Fruit fly (Drosophila melanogaster) whole organism, embryonic: ENCODE measurements around the gene Grx5.

Source experiments
- Abd-B ChIP-seq: fragments of 200-800 bp; sonication (Bioruptor generic); optimal IDR thresholded peaks from 2 replicates; lab custom pipeline; 2018; ENCODE audit warnings: missing biosample characterization, mild to moderate bottlenecking, missing genetic modification characterization, moderate library complexity
- BEAF-32 ChIP-seq: fragments of 200-800 bp; sonication (Bioruptor generic); optimal IDR thresholded peaks from 3 replicates; lab custom pipeline; 2017; ENCODE audit warnings: missing biosample characterization, missing genetic modification characterization, mild to moderate bottlenecking, moderate library complexity, missing genetic modification reagents
- CG10543 ChIP-seq: fragments of 200-800 bp; sonication (Bioruptor generic); optimal IDR thresholded peaks from 3 replicates; lab custom pipeline; 2017; ENCODE audit warnings: missing biosample characterization, mild to moderate bottlenecking, missing genetic modification characterization, moderate library complexity
- CG10979 ChIP-seq: fragments of 200-800 bp; sonication (Bioruptor generic); optimal IDR thresholded peaks from 2 replicates; lab custom pipeline; 2018; ENCODE audit warnings: missing biosample characterization, mild to moderate bottlenecking, missing genetic modification characterization, moderate library complexity
- CG11695 ChIP-seq: fragments of 200-800 bp; sonication (Bioruptor generic); IDR thresholded peaks from 3 replicates; pipeline ENCODE4 v1.3.6; 2022; ENCODE audit warnings: missing biosample characterization, missing genetic modification characterization
- CG12219 ChIP-seq: fragments of 200-800 bp; sonication (Bioruptor generic); optimal IDR thresholded peaks from 3 replicates; lab custom pipeline; 2018; ENCODE audit warnings: missing biosample characterization, mild to moderate bottlenecking, missing genetic modification characterization
- CG12744 ChIP-seq: fragments of 200-800 bp; sonication (Bioruptor generic); optimal IDR thresholded peaks from 2 replicates; lab custom pipeline; 2016; ENCODE audit warnings: missing biosample characterization, missing genetic modification characterization
- CG12769 ChIP-seq: fragments of 200-800 bp; sonication (Bioruptor generic); optimal IDR thresholded peaks from 2 replicates; lab custom pipeline; 2019; ENCODE audit warnings: missing biosample characterization, mild to moderate bottlenecking, missing genetic modification characterization, moderate library complexity
- CG12942 ChIP-seq: fragments of 200-800 bp; sonication (Bioruptor generic); optimal IDR thresholded peaks from 3 replicates; lab custom pipeline; 2016; ENCODE audit warnings: missing biosample characterization, missing genetic modification characterization
- CG15011 ChIP-seq: fragments of 200-800 bp; sonication (Bioruptor generic); optimal IDR thresholded peaks from 3 replicates; lab custom pipeline; 2018; ENCODE audit warnings: missing biosample characterization, mild to moderate bottlenecking, missing genetic modification characterization
- CG17359 ChIP-seq: fragments of 200-800 bp; sonication (Bioruptor generic); optimal IDR thresholded peaks from 3 replicates; lab custom pipeline; 2018; ENCODE audit warnings: missing biosample characterization, mild to moderate bottlenecking, missing genetic modification characterization, moderate library complexity
- CG1792 ChIP-seq: fragments of 200-800 bp; sonication (Bioruptor generic); optimal IDR thresholded peaks from 2 replicates; lab custom pipeline; 2016; ENCODE audit warnings: missing biosample characterization, missing genetic modification characterization
- CG18476 ChIP-seq: fragments of 200-800 bp; sonication (Bioruptor generic); optimal IDR thresholded peaks from 2 replicates; lab custom pipeline; 2016; ENCODE audit warnings: missing biosample characterization, mild to moderate bottlenecking, missing genetic modification characterization
- CG2678 ChIP-seq: fragments of 200-800 bp; sonication (Bioruptor generic); optimal IDR thresholded peaks from 3 replicates; lab custom pipeline; 2019; ENCODE audit warnings: missing biosample characterization, mild to moderate bottlenecking, missing genetic modification characterization, moderate library complexity
- CG31441 ChIP-seq: fragments of 200-800 bp; sonication (Bioruptor generic); IDR thresholded peaks from 2 replicates; pipeline ENCODE4 v1.3.6; 2022; ENCODE audit warnings: missing biosample characterization, missing genetic modification characterization
- CG34224 ChIP-seq: fragments of 200-800 bp; sonication (Bioruptor generic); IDR thresholded peaks from 3 replicates; pipeline ENCODE4 v1.3.6; 2022; ENCODE audit warnings: missing biosample characterization, missing genetic modification characterization; ENCODE audit not compliant: partially characterized antibody
- CG3838 ChIP-seq: fragments of 200-800 bp; sonication (Bioruptor generic); optimal IDR thresholded peaks from 3 replicates; lab custom pipeline; 2016; ENCODE audit warnings: missing biosample characterization, missing genetic modification characterization
- CG6813 ChIP-seq: fragments of 200-800 bp; sonication (Bioruptor generic); optimal IDR thresholded peaks from 2 replicates; lab custom pipeline; 2017; ENCODE audit warnings: missing biosample characterization, missing genetic modification characterization, mild to moderate bottlenecking, moderate library complexity, missing genetic modification reagents
- CG7786 ChIP-seq: fragments of 200-800 bp; sonication (Bioruptor generic); optimal IDR thresholded peaks from 2 replicates; lab custom pipeline; 2016; ENCODE audit warnings: missing biosample characterization, missing genetic modification characterization
- CG7928 ChIP-seq: fragments of 200-800 bp; sonication (Bioruptor generic); optimal IDR thresholded peaks from 2 replicates; lab custom pipeline; 2017; ENCODE audit warnings: missing biosample characterization, mild to moderate bottlenecking, missing genetic modification characterization
- CG9215 ChIP-seq: fragments of 200-800 bp; sonication (Bioruptor generic); IDR thresholded peaks from 2 replicates; pipeline ENCODE4 v1.3.6; 2022; ENCODE audit warnings: missing biosample characterization, missing genetic modification characterization
- CG9437 ChIP-seq: fragments of 200-800 bp; sonication (Bioruptor generic); optimal IDR thresholded peaks from 2 replicates; lab custom pipeline; 2018; ENCODE audit warnings: missing biosample characterization, mild to moderate bottlenecking, missing genetic modification characterization
- CG9609 ChIP-seq: fragments of 200-800 bp; sonication (Bioruptor generic); optimal IDR thresholded peaks from 3 replicates; lab custom pipeline; 2016; ENCODE audit warnings: missing biosample characterization, missing genetic modification characterization
- Drgx ChIP-seq: fragments of 200-800 bp; sonication (Bioruptor generic); IDR thresholded peaks from 2 replicates; pipeline ENCODE4 v1.3.6; 2022; ENCODE audit warnings: missing biosample characterization, missing genetic modification characterization
- H2.0 ChIP-seq: fragments of 200-800 bp; sonication (Bioruptor generic); IDR thresholded peaks from 2 replicates; pipeline ENCODE4 v1.3.6; 2022; ENCODE audit warnings: missing biosample characterization, missing genetic modification characterization
- HLH3B ChIP-seq: fragments of 200-800 bp; sonication (Bioruptor generic); IDR thresholded peaks from 2 replicates; pipeline ENCODE4 v1.3.6; 2022; ENCODE audit warnings: missing biosample characterization, missing genetic modification characterization
- Hey ChIP-seq: fragments of 200-800 bp; sonication (Bioruptor generic); optimal IDR thresholded peaks from 3 replicates; lab custom pipeline; 2018; ENCODE audit warnings: missing biosample characterization, mild to moderate bottlenecking, missing genetic modification characterization
- HmgD ChIP-seq: fragments of 200-800 bp; sonication (Bioruptor generic); optimal IDR thresholded peaks from 3 replicates; lab custom pipeline; 2016; ENCODE audit warnings: missing biosample characterization, missing genetic modification characterization
- Hmr ChIP-seq: fragments of 200-800 bp; sonication (Bioruptor generic); optimal IDR thresholded peaks from 3 replicates; lab custom pipeline; 2017; ENCODE audit warnings: mild to moderate bottlenecking, missing biosample characterization, missing genetic modification reagents, missing genetic modification characterization
- MTF-1 ChIP-seq: fragments of 200-800 bp; sonication (Bioruptor generic); optimal IDR thresholded peaks from 2 replicates; lab custom pipeline; 2018; ENCODE audit warnings: missing biosample characterization, mild to moderate bottlenecking, missing genetic modification characterization, borderline replicate concordance
- Mes4 ChIP-seq: fragments of 200-800 bp; sonication (Bioruptor generic); optimal IDR thresholded peaks from 2 replicates; lab custom pipeline; 2016; ENCODE audit warnings: missing biosample characterization, missing genetic modification characterization
- Opbp ChIP-seq: fragments of 200-800 bp; sonication (Bioruptor generic); IDR thresholded peaks from 3 replicates; pipeline ENCODE4 v1.3.6; 2022; ENCODE audit warnings: missing biosample characterization, missing genetic modification characterization; ENCODE audit not compliant: partially characterized antibody
- Optix ChIP-seq: fragments of 200-800 bp; sonication (Bioruptor generic); IDR thresholded peaks from 3 replicates; pipeline ENCODE4 v1.3.6; 2022; ENCODE audit warnings: missing biosample characterization, missing genetic modification characterization
- PHDP ChIP-seq: fragments of 200-800 bp; sonication (Bioruptor generic); optimal IDR thresholded peaks from 3 replicates; lab custom pipeline; 2018; ENCODE audit warnings: missing biosample characterization, mild to moderate bottlenecking, missing genetic modification characterization, moderate library complexity
- Sox100B ChIP-seq: fragments of 200-800 bp; sonication (Bioruptor generic); optimal IDR thresholded peaks from 3 replicates; lab custom pipeline; 2018; ENCODE audit warnings: missing biosample characterization, mild to moderate bottlenecking, missing genetic modification characterization
- Sry-β ChIP-seq: fragments of 200-800 bp; sonication (Bioruptor generic); optimal IDR thresholded peaks from 2 replicates; lab custom pipeline; 2018; ENCODE audit warnings: missing biosample characterization, mild to moderate bottlenecking, missing genetic modification characterization, moderate library complexity
- amos ChIP-seq: fragments of 200-800 bp; sonication (Bioruptor generic); IDR thresholded peaks from 2 replicates; pipeline ENCODE4 v1.3.6; 2022; ENCODE audit warnings: missing biosample characterization, missing genetic modification characterization; ENCODE audit not compliant: partially characterized antibody
- cg ChIP-seq: fragments of 200-800 bp; sonication (Bioruptor generic); optimal IDR thresholded peaks from 3 replicates; lab custom pipeline; 2019; ENCODE audit warnings: missing biosample characterization, mild to moderate bottlenecking, missing genetic modification characterization, moderate library complexity
- ci ChIP-seq: fragments of 200-800 bp; sonication (Bioruptor generic); IDR thresholded peaks from 3 replicates; pipeline ENCODE4 v1.3.6; 2022; ENCODE audit warnings: missing biosample characterization, missing genetic modification characterization
- dm ChIP-seq: fragments of 200-800 bp; sonication (Bioruptor generic); optimal IDR thresholded peaks from 3 replicates; lab custom pipeline; 2016; ENCODE audit warnings: missing biosample characterization, missing genetic modification characterization
- gcm ChIP-seq: fragments of 200-800 bp; sonication (Bioruptor generic); optimal IDR thresholded peaks from 2 replicates; lab custom pipeline; 2019; ENCODE audit warnings: missing biosample characterization, mild to moderate bottlenecking, missing genetic modification characterization, moderate library complexity
- lab ChIP-seq: fragments of 200-800 bp; sonication (Bioruptor generic); optimal IDR thresholded peaks from 3 replicates; lab custom pipeline; 2017; ENCODE audit warnings: missing biosample characterization, missing genetic modification characterization, mild to moderate bottlenecking, moderate library complexity, missing genetic modification reagents
- lbe ChIP-seq: fragments of 200-800 bp; sonication (Bioruptor generic); optimal IDR thresholded peaks from 2 replicates; lab custom pipeline; 2016; ENCODE audit warnings: missing biosample characterization, mild to moderate bottlenecking, missing genetic modification characterization
- otp ChIP-seq: fragments of 200-800 bp; sonication (Bioruptor generic); IDR thresholded peaks from 3 replicates; pipeline ENCODE4, ENCODE4 v1.3.6; 2022; ENCODE audit warnings: missing biosample characterization, missing genetic modification characterization
- pfk ChIP-seq: fragments of 200-800 bp; sonication (Bioruptor generic); optimal IDR thresholded peaks from 2 replicates; lab custom pipeline; 2018; ENCODE audit warnings: missing biosample characterization, mild to moderate bottlenecking, missing genetic modification characterization, moderate library complexity
- pros ChIP-seq: fragments of 200-800 bp; sonication (Bioruptor generic); optimal IDR thresholded peaks from 3 replicates; lab custom pipeline; 2019; ENCODE audit warnings: missing biosample characterization, mild to moderate bottlenecking, missing genetic modification characterization, moderate library complexity
- seq ChIP-seq: fragments of 200-800 bp; sonication (Bioruptor generic); IDR thresholded peaks from 2 replicates; pipeline ENCODE4 v1.3.6; 2022; ENCODE audit warnings: missing biosample characterization, missing genetic modification characterization
- zf30C ChIP-seq: fragments of 200-800 bp; sonication (Bioruptor generic); optimal IDR thresholded peaks from 3 replicates; lab custom pipeline; 2018; ENCODE audit warnings: missing biosample characterization, mild to moderate bottlenecking, missing genetic modification characterization
- zfh1 ChIP-seq: fragments of 200-800 bp; sonication (Bioruptor generic); IDR thresholded peaks from 3 replicates; pipeline ENCODE4 v1.3.6; 2022; ENCODE audit warnings: missing biosample characterization, missing genetic modification characterization

The Grx5 gene

DNA sequence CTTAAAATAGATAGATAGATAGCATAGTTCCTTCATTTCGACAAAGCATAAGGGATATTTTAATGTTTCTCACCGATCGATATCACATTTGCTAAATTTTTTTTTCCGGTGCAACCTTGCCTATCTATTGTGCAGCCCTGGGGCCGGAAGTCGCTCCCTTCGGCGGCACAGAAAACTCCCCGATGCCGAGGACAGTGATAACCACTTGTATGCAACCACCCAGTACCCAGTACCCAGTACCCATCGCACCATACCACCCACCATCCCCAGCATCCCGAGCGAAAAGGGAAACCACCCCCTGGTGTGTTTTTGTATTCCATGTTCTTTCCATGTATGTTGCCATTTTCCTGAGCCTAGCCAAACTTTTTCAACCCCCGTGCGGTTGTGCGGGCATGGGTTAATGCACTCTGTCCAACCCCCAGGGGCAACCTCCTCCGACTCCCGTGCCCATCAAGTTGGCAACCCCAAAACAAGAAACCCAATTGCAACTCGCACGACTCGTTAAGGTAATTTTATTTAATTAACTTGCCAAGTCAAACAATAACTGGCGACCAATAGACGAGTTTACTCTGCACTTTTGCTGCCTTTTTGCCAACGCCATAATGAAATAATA is 4.0 kb upstream of the Grx5 start (continued):
- TF ChIP-seq Sox100B (GFP tag; lab: Kevin White, UChicago), result no peak
- peak; percentile 24 for TF ChIP-seq CG7928 (GFP tag; lab: Kevin White, UChicago)
- no peak for TF ChIP-seq CG6813 (GFP tag; lab: Kevin White, UChicago)
- no peak for TF ChIP-seq Hey (tag; lab: Kevin White, UChicago)
- no peak for TF ChIP-seq CG17359 (tag; lab: Kevin White, UChicago)
- TF ChIP-seq CG9609, result no peak
- no peak for TF ChIP-seq Drgx (GFP tag; lab: Robert Waterston, UW)
- TF ChIP-seq HmgD, result no peak
- peak; percentile 54 for TF ChIP-seq pros (GFP tag; lab: Kevin White, UChicago)
- TF ChIP-seq cg (GFP tag; lab: Kevin White, UChicago), result no peak
- no peak for TF ChIP-seq PHDP (tag; lab: Kevin White, UChicago)
- TF ChIP-seq CG9215 (GFP tag; lab: Robert Waterston, UW), result no peak
- no peak for TF ChIP-seq CG11695 (GFP tag; lab: Robert Waterston, UW)
- TF ChIP-seq pfk (GFP tag; lab: Kevin White, UChicago), result no peak
- no peak for TF ChIP-seq CG1792 (GFP tag; lab: Kevin White, UChicago)
- TF ChIP-seq Sry-β (GFP tag; lab: Kevin White, UChicago), result no peak
- no peak for TF ChIP-seq gcm (GFP tag; lab: Kevin White, UChicago)
- no peak for TF ChIP-seq CG12769 (tag; lab: Kevin White, UChicago)
- TF ChIP-seq CG2678, result peak; percentile 8
- TF ChIP-seq BEAF-32 (GFP tag; lab: Kevin White, UChicago), result no peak
- no peak for TF ChIP-seq lbe
- no peak for TF ChIP-seq CG15011
- no peak for TF ChIP-seq CG12744 (GFP tag; lab: Kevin White, UChicago)
- TF ChIP-seq Mes4 (GFP tag; lab: Kevin White, UChicago), result no peak
- no peak for TF ChIP-seq Opbp (GFP tag; lab: Robert Waterston, UW)
- TF ChIP-seq Hmr (GFP tag; lab: Kevin White, UChicago), result peak; percentile 28
- no peak for TF ChIP-seq CG10543 (GFP tag; lab: Kevin White, UChicago)
- no peak for TF ChIP-seq CG18476 (GFP tag; lab: Kevin White, UChicago)
- TF ChIP-seq CG12219 (GFP tag; lab: Kevin White, UChicago), result no peak
- TF ChIP-seq CG3838 (GFP tag; lab: Kevin White, UChicago), result no peak
- TF ChIP-seq Abd-B (GFP tag; lab: Kevin White, UChicago), result no peak
- no peak for TF ChIP-seq CG10979
- 0 out of 2 replicates have a peak, but pooled peaks have one; percentile 10 for TF ChIP-seq CG31441 (GFP tag; lab: Robert Waterston, UW)
- no peak for TF ChIP-seq CG9437 (GFP tag; lab: Kevin White, UChicago)
- no peak for TF ChIP-seq dm
- peak; percentile 40 for TF ChIP-seq zf30C (GFP tag; lab: Kevin White, UChicago)
- no peak for TF ChIP-seq amos
- peak; percentile 32 for TF ChIP-seq lab (GFP tag; lab: Kevin White, UChicago)
- TF ChIP-seq CG34224, result no peak
- TF ChIP-seq ci (GFP tag; lab: Robert Waterston, UW), result peak; percentile 56; the same call in 1 of the 3 replicates
- 0 out of 3 replicates have a peak, but pooled peaks have one; percentile 28 for TF ChIP-seq Optix (GFP tag; lab: Robert Waterston, UW)
- peak; percentile 62; the same call in 1 of the 2 replicates for TF ChIP-seq seq (GFP tag; lab: Robert Waterston, UW)
- TF ChIP-seq CG12942 (GFP tag; lab: Kevin White, UChicago), result no peak
- no peak for TF ChIP-seq otp
- TF ChIP-seq H2.0, result 0 out of 2 replicates have a peak, but pooled peaks have one; percentile 20
- peak; percentile 34; the same call in 1 of the 3 replicates for TF ChIP-seq zfh1 (GFP tag; lab: Robert Waterston, UW)
- TF ChIP-seq CG7786 (GFP tag; lab: Kevin White, UChicago), result no peak
- no peak for TF ChIP-seq MTF-1 (GFP tag; lab: Kevin White, UChicago)
- TF ChIP-seq HLH3B (GFP tag; lab: Robert Waterston, UW), result peak; percentile 34; the same call in 1 of the 2 replicates
